Worm (Caenorhabditis elegans) whole organism, young adult: ENCODE data around the gene sra-6.

Source experiments
- B0261.1 ChIP-seq: sonication (generic microtip); optimal IDR thresholded peaks from 2 replicates; lab custom pipeline; 2016; ENCODE audit warnings: mild to moderate bottlenecking, missing genetic modification characterization, moderate library complexity, missing compliant biosample characterization
- B0336.3 ChIP-seq: fragments of 200-800 bp; sonication (Bioruptor generic); IDR thresholded peaks from 2 replicates; pipeline ENCODE4 v1.3.6; 2022; ENCODE audit warnings: missing genetic modification characterization, missing compliant biosample characterization
- aptf-3 ChIP-seq: fragments of 200-800 bp; sonication (Bioruptor generic); IDR thresholded peaks from 2 replicates; pipeline ENCODE4 v1.3.6; 2022; ENCODE audit warnings: missing genetic modification characterization, missing compliant biosample characterization
- him-1 ChIP-seq: sonication (generic microtip); optimal IDR thresholded peaks from 2 replicates; lab custom pipeline; 2016; ENCODE audit warnings: missing genotype, missing genetic modification reagents, missing genetic modification characterization, missing compliant biosample characterization
- zim-3 ChIP-seq: sonication (generic microtip); optimal IDR thresholded peaks from 2 replicates; lab custom pipeline; 2017; ENCODE audit warnings: mild to moderate bottlenecking, missing genetic modification characterization, moderate library complexity, missing compliant biosample characterization

ce11 chrII:9501955-9502354 lies 48.7 kb downstream of the sra-6 start:
- TF ChIP-seq aptf-3 (GFP tag; lab: Robert Waterston, UW) (no peak), him-1 (tag; lab: Kevin White, UChicago) (no peak), zim-3 (no peak), B0261.1 (tag; lab: Kevin White, UChicago) (no peak), B0336.3 (GFP tag; lab: Robert Waterston, UW) (no peak)
